Worm (Caenorhabditis elegans) whole organism, young adult: Measurements from ENCODE around the gene szy-4.

ENCODE experiments used
- F39B2.1 ChIP-seq: fragments of 200-800 bp; sonication (Bioruptor generic); IDR thresholded peaks from 2 replicates; pipeline ENCODE4 v1.3.6; 2022; ENCODE audit warnings: missing genetic modification reagents, missing genetic modification characterization, missing compliant biosample characterization
- F49E8.2 ChIP-seq: sonication (generic microtip); optimal IDR thresholded peaks from 3 replicates; lab custom pipeline; 2017; ENCODE audit warnings: missing genetic modification characterization, mild to moderate bottlenecking, missing compliant biosample characterization, antibody characterized with exemption, moderate library complexity; ENCODE audit not compliant: insufficient read depth
- F57C9.4 ChIP-seq: sonication (generic microtip); optimal IDR thresholded peaks from 2 replicates; lab custom pipeline; 2017; ENCODE audit warnings: mild to moderate bottlenecking, missing genetic modification characterization, missing compliant biosample characterization
- T07F8.4 ChIP-seq: sonication (generic microtip); optimal IDR thresholded peaks from 2 replicates; lab custom pipeline; 2016; ENCODE audit warnings: mild to moderate bottlenecking, missing genetic modification characterization, moderate library complexity, missing compliant biosample characterization
- akir-1 ChIP-seq: fragments of 200-800 bp; sonication (Bioruptor generic); optimal IDR thresholded peaks from 2 replicates; lab custom pipeline; 2018; ENCODE audit warnings: mild to moderate bottlenecking, missing genetic modification characterization, moderate library complexity, missing compliant biosample characterization
- ama-1 ChIP-seq, 3 experiments: fragments of 150-350 bp in 1 of 3; sonication (generic microtip) in 2 of 3; optimal IDR thresholded peaks; 2 replicates each; lab custom pipeline; 2014 to 2018; ENCODE audit warnings: missing biosample characterization in 2 of 3, missing genetic modification characterization in 2 of 3, missing genetic modification reagents in 2 of 3
- attf-5 ChIP-seq: fragments of 200-800 bp; sonication (Bioruptor generic); optimal IDR thresholded peaks from 2 replicates; lab custom pipeline; 2018; ENCODE audit warnings: mild to moderate bottlenecking, missing genetic modification characterization, missing compliant biosample characterization
- cebp-1 ChIP-seq, 2 experiments: fragments of 200-800 bp in 1 of 2; sonication (Bioruptor generic) in 1 of 2; sonication (generic microtip) in 1 of 2; IDR thresholded peaks in 1 of 2; optimal IDR thresholded peaks in 1 of 2; 2 replicates each; pipeline versions ENCODE4 v1.3.6 to Lab custom; 2017 to 2022; ENCODE audit warnings: missing compliant biosample characterization in 2 of 2, missing genetic modification characterization in 2 of 2, mild to moderate bottlenecking in 1 of 2, missing genetic modification reagents in 1 of 2, moderate library complexity in 1 of 2
- ceh-100 ChIP-seq: fragments of 200-800 bp; sonication (Bioruptor generic); IDR thresholded peaks from 2 replicates; pipeline ENCODE4 v1.3.6; 2022; ENCODE audit warnings: missing genetic modification reagents, missing genetic modification characterization, missing compliant biosample characterization
- ceh-91 ChIP-seq: fragments of 200-800 bp; sonication (Bioruptor generic); IDR thresholded peaks from 2 replicates; pipeline ENCODE4 v1.3.6; 2022; ENCODE audit warnings: missing genetic modification reagents, missing genetic modification characterization, missing compliant biosample characterization
- chd-7 ChIP-seq: sonication (generic microtip); optimal IDR thresholded peaks from 2 replicates; lab custom pipeline; 2016; ENCODE audit warnings: mild to moderate bottlenecking, missing genetic modification characterization, moderate library complexity, missing compliant biosample characterization
- die-1 ChIP-seq: sonication (generic microtip); optimal IDR thresholded peaks from 2 replicates; lab custom pipeline; 2016; ENCODE audit warnings: missing genotype, mild to moderate bottlenecking, missing genetic modification characterization, missing compliant biosample characterization
- dox-1 ChIP-seq: fragments of 200-800 bp; sonication (Bioruptor generic); IDR thresholded peaks from 2 replicates; pipeline ENCODE4 v1.3.6; 2022; ENCODE audit warnings: missing genetic modification reagents, missing genetic modification characterization, missing compliant biosample characterization
- ekl-4 ChIP-seq: fragments of 200-800 bp; sonication (Bioruptor generic); IDR thresholded peaks from 2 replicates; pipeline ENCODE4 v1.3.6; 2022; ENCODE audit warnings: missing genetic modification reagents, missing genetic modification characterization, missing compliant biosample characterization
- ets-4 ChIP-seq: fragments of 200-800 bp; sonication (Bioruptor generic); optimal IDR thresholded peaks from 2 replicates; lab custom pipeline; 2018; ENCODE audit warnings: mild to moderate bottlenecking, missing genetic modification characterization, missing compliant biosample characterization
- let-526 ChIP-seq: fragments of 200-800 bp; sonication (Bioruptor generic); IDR thresholded peaks from 2 replicates; pipeline ENCODE4 v1.3.6; 2022; ENCODE audit warnings: missing genetic modification reagents, missing genetic modification characterization, missing compliant biosample characterization
- lin-35 ChIP-seq, 3 experiments: fragments of 150-350 bp in 2 of 3; sonication (generic microtip) in 1 of 3; optimal IDR thresholded peaks; 2 replicates each; lab custom pipeline; 2014 to 2018; ENCODE audit warnings: missing biosample characterization in 3 of 3, missing genetic modification characterization in 3 of 3, missing genetic modification reagents in 3 of 3
- lin-54 ChIP-seq: fragments of 200-800 bp; sonication (Bioruptor generic); optimal IDR thresholded peaks from 2 replicates; lab custom pipeline; 2018; ENCODE audit warnings: mild to moderate bottlenecking, missing genetic modification characterization, missing compliant biosample characterization
- lsl-1 ChIP-seq: fragments of 200-800 bp; sonication (Bioruptor generic); optimal IDR thresholded peaks from 2 replicates; lab custom pipeline; 2018; ENCODE audit warnings: mild to moderate bottlenecking, missing genetic modification characterization, moderate library complexity, missing compliant biosample characterization
- lsy-27 ChIP-seq: sonication (generic microtip); optimal IDR thresholded peaks from 2 replicates; lab custom pipeline; 2017; ENCODE audit warnings: missing genetic modification characterization, mild to moderate bottlenecking, missing compliant biosample characterization, antibody characterized with exemption, missing genotype, borderline replicate concordance; ENCODE audit not compliant: insufficient read depth
- madf-6 ChIP-seq: fragments of 200-800 bp; sonication (Bioruptor generic); IDR thresholded peaks from 2 replicates; pipeline ENCODE4 v1.3.6; 2022; ENCODE audit warnings: missing genetic modification reagents, missing genetic modification characterization, missing compliant biosample characterization
- mcd-1 ChIP-seq: fragments of 200-800 bp; sonication (Bioruptor generic); IDR thresholded peaks from 2 replicates; pipeline ENCODE4 v1.3.6; 2022; ENCODE audit warnings: missing genetic modification reagents, missing genetic modification characterization, missing compliant biosample characterization
- nfyb-1 ChIP-seq: fragments of 200-800 bp; sonication (Bioruptor generic); IDR thresholded peaks from 2 replicates; pipeline ENCODE4 v1.3.6; 2022; ENCODE audit warnings: missing genetic modification reagents, missing genetic modification characterization, missing compliant biosample characterization
- nhr-80 ChIP-seq: sonication (generic microtip); optimal IDR thresholded peaks from 2 replicates; lab custom pipeline; 2016; ENCODE audit warnings: missing genetic modification characterization, missing compliant biosample characterization
- nhr-90 ChIP-seq: sonication (generic microtip); optimal IDR thresholded peaks from 2 replicates; lab custom pipeline; 2016; ENCODE audit warnings: missing genotype, mild to moderate bottlenecking, missing genetic modification characterization, missing compliant biosample characterization
- rcor-1 ChIP-seq: fragments of 200-800 bp; sonication (Bioruptor generic); IDR thresholded peaks from 2 replicates; pipeline ENCODE4 v1.3.6; 2022; ENCODE audit warnings: missing genetic modification reagents, missing genetic modification characterization, missing compliant biosample characterization
- snpc-1.1 ChIP-seq: sonication (generic microtip); optimal IDR thresholded peaks from 2 replicates; lab custom pipeline; 2017; ENCODE audit warnings: missing genetic modification characterization, mild to moderate bottlenecking, missing compliant biosample characterization, antibody characterized with exemption, moderate library complexity, missing genotype, missing genetic modification reagents; ENCODE audit not compliant: insufficient read depth
- snpc-4 ChIP-seq, 5 experiments: fragments of 150-350 bp in 1 of 5; sonication (generic microtip) in 4 of 5; optimal IDR thresholded peaks; 2 replicates each; lab custom pipeline; 2014 to 2018; ENCODE audit warnings: missing genetic modification characterization in 5 of 5, missing biosample characterization in 3 of 5, antibody characterized with exemption in 2 of 5, mild to moderate bottlenecking in 2 of 5, missing compliant biosample characterization in 2 of 5, missing genotype in 2 of 5, moderate library complexity in 2 of 5, missing genetic modification reagents in 1 of 5
- tbp1 ChIP-seq: fragments of 200-800 bp; sonication (Bioruptor generic); optimal IDR thresholded peaks from 2 replicates; lab custom pipeline; 2018; ENCODE audit warnings: mild to moderate bottlenecking, missing genetic modification characterization, missing compliant biosample characterization
- ztf-18 ChIP-seq: sonication (generic microtip); optimal IDR thresholded peaks from 2 replicates; lab custom pipeline; 2016; ENCODE audit warnings: missing genotype, mild to moderate bottlenecking, missing genetic modification characterization, missing compliant biosample characterization
- ztf-6 ChIP-seq: fragments of 200-800 bp; sonication (Bioruptor generic); IDR thresholded peaks from 2 replicates; pipeline ENCODE4 v1.3.6; 2022; ENCODE audit warnings: missing genetic modification reagents, missing genetic modification characterization, missing compliant biosample characterization

Gene szy-4

DNA sequence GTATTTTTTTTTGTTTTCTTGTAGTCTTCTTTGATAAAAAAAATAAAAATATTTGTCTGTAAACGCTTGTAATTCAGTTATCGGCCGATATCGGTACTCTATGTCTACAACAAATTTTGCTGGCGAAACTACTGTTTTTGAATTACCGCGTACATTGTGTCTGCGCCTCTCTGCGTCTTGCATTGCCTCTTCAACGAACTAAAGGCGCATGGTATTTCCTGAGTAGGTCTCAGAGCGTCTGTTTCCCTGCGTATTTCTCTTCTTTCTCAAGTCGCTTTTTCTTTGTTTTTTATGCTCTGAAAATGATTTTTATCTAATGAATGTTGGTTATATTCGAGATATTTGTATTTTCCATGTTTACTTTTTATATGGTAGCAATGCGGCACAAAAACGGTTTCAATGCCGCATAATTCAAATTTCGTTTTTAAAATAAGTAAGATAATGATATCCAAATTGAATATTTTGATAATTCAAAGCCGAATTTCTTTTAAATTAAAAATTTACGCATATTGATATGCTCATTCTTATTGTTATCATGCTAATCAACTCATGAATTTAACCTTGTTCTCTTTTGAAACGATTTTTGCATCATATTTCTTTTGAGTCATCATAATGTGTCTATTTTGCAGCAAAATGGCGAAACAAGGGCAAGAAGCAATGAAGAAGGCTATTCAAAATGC lies 52.4 kb downstream of the szy-4 start, which contains the start of gene phb-2 (continued):
- TF ChIP-seq lsl-1 (GFP tag; lab: Kevin White, UChicago): peak; percentile 50
- TF ChIP-seq rcor-1 (GFP tag; lab: Robert Waterston, UW): peak; percentile 31; the same call in 1 of the 2 replicates
- peak; percentile 77 for TF ChIP-seq attf-5
- TF ChIP-seq F57C9.4 (tag; lab: Kevin White, UChicago): no peak
- TF ChIP-seq chd-7 (tag; lab: Kevin White, UChicago): no peak
- peak; percentile 78 for TF ChIP-seq dox-1 (GFP tag; lab: Robert Waterston, UW)
- TF ChIP-seq ama-1 (optimal IDR thresholded peaks at IDR 0.05; lab: Kevin White, UChicago): no peak
- peak in 1 of 2 experiments; percentile 32 for TF ChIP-seq ama-1 (GFP tag; optimal IDR thresholded peaks at IDR 0.05; lab: Kevin White, UChicago)
- peak; percentile 41; the same call in 1 of the 2 replicates for TF ChIP-seq ceh-100 (GFP tag; lab: Robert Waterston, UW)
- TF ChIP-seq lin-54: peak; percentile 93
- TF ChIP-seq F49E8.2: peak; percentile 17
- TF ChIP-seq F39B2.1: no peak
- no peak for TF ChIP-seq snpc-4 (GFP tag; optimal IDR thresholded peaks at IDR 0.05; lab: Kevin White, UChicago)
- peak; percentile 5 to 51 (median 15) for TF ChIP-seq snpc-4 (tag; optimal IDR thresholded peaks at IDR 0.05; lab: Kevin White, UChicago)
- TF ChIP-seq let-526 (GFP tag; lab: Robert Waterston, UW): 0 out of 2 replicates have a peak, but pooled peaks have one; percentile 7
- TF ChIP-seq mcd-1 (GFP tag; lab: Robert Waterston, UW): peak; percentile 75
- peak in 2 of 3 experiments; percentile 2 to 90 for TF ChIP-seq lin-35 (GFP tag; optimal IDR thresholded peaks at IDR 0.05; lab: Kevin White, UChicago)
- peak; percentile 0 for TF ChIP-seq die-1 (tag; lab: Kevin White, UChicago)
- TF ChIP-seq tbp1 (GFP tag; lab: Kevin White, UChicago): peak; percentile 49
- peak; percentile 52 for TF ChIP-seq ceh-91 (GFP tag; lab: Robert Waterston, UW)
- TF ChIP-seq lsy-27 (tag; lab: Kevin White, UChicago): no peak
- TF ChIP-seq ekl-4: peak; percentile 59
- TF ChIP-seq cebp-1 (GFP tag; IDR thresholded peaks at IDR 0.05; lab: Robert Waterston, UW): 0 out of 2 replicates have a peak, but pooled peaks have one; percentile 14
- TF ChIP-seq cebp-1 (tag; optimal IDR thresholded peaks at IDR 0.05; lab: Kevin White, UChicago): peak; percentile 59
- TF ChIP-seq nfyb-1 (GFP tag; lab: Robert Waterston, UW): peak; percentile 58; the same call in 1 of the 2 replicates
- TF ChIP-seq nhr-90 (tag; lab: Kevin White, UChicago): no peak
- no peak for TF ChIP-seq T07F8.4 (tag; lab: Kevin White, UChicago)
- TF ChIP-seq nhr-80 (tag; lab: Kevin White, UChicago): peak; percentile 13
- no peak for TF ChIP-seq snpc-1.1
- peak; percentile 27 for TF ChIP-seq ztf-18 (tag; lab: Kevin White, UChicago)
- no peak for TF ChIP-seq akir-1
- TF ChIP-seq ztf-6 (GFP tag; lab: Robert Waterston, UW): no peak
- TF ChIP-seq madf-6 (GFP tag; lab: Robert Waterston, UW): peak; percentile 55
- no peak for TF ChIP-seq ets-4
